Fruit fly (Drosophila melanogaster): ENCODE results near the gene Sras.

Gene Sras

DNA sequence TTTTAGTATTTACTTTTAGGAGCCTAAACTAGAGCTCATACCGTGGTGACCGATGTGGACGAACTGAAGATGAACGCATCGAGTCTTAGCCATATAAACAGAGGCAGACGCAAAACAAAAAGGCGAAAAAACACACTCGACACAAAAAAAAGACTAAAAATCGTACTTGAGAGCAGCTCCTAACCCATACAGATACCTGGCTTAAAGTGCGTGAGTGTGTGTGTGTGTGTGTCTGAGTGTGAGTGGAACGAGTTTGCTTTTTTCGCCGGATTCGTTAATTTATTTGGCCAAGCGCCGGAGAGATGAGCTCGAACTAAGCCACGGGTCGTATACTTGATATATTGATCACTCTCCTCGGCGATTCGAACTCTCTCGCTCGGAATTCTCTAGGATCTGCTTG is 12.5 kb upstream of the Sras start, which contains the start of gene frm (continued):
- TF ChIP-seq sd (tag; optimal IDR thresholded peaks at IDR 0.05) (peak; percentile 76), vvl (GFP tag; IDR thresholded peaks at IDR 0.05) (0 out of 2 replicates have a peak, but pooled peaks have one; percentile 31)

DNA sequence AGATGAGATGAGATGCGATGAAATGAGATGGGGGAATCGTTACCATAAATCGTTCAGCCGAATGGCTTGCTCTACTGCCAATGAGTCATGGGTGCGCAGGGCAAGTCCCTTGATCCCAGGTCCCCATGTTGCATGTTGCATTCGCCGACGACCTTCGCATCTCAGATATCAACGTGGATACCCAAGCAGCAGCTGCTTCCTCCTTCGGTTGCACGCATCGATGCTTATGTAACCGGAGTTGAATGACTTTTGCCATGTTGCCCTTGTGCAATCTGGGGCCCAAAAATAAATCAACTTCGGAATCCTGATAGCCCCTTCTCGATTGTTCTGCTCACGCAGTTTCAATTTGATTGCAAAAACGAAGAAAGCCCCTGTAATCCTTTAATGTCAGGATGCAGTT is 9.9 kb upstream of the Sras start:
- TF ChIP-seq CG14050 (GFP tag; IDR thresholded peaks at IDR 0.05) = no peak
- TF ChIP-seq Pdp1 (GFP tag; optimal IDR thresholded peaks at IDR 0.05) = peak in 1 of 2 experiments; percentile 47

DNA sequence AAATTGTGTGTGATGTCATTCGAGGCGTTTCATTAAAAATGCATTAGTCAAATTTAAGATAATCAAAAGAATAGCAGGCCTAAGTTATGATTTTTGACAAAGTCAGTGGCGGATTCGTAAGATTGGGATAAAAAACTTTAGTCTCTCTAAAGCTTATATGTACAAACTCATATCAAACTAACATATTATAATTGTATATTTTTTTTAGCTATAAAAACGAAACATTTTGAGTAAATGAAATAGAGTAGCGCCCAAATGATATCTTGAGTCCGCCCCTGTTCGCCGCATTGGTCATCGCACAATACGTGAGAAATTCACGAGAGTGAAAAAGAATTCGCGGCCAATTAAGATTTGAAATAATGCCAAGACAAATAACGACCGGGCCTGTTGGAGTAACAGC is 9.2 kb upstream of the Sras start:
- TF ChIP-seq unpg (GFP tag; optimal IDR thresholded peaks at IDR 0.05) (peak; percentile 55), sug (tag; optimal IDR thresholded peaks at IDR 0.05) (peak; percentile 31), Meics (GFP tag; optimal IDR thresholded peaks at IDR 0.05) (peak; percentile 67), CG11696 (GFP tag; IDR thresholded peaks at IDR 0.05) (no peak), CG15011 (GFP tag; optimal IDR thresholded peaks at IDR 0.05) (no peak), tll (GFP tag; optimal IDR thresholded peaks at IDR 0.05) (no peak), ara (GFP tag; IDR thresholded peaks at IDR 0.05) (peak; percentile 55; the same call in 1 of the 2 replicates), CG3995 (GFP tag; optimal IDR thresholded peaks at IDR 0.05) (no peak), repo (GFP tag; optimal IDR thresholded peaks at IDR 0.05) (no peak), Med (GFP tag) (peak; percentile 79), CG12219 (GFP tag; optimal IDR thresholded peaks at IDR 0.05) (peak; percentile 15), CG10321 (GFP tag; IDR thresholded peaks at IDR 0.05) (no peak), ci (GFP tag; IDR thresholded peaks at IDR 0.05) (peak; percentile 53; the same call in 1 of the 3 replicates), CG6254 (GFP tag; optimal IDR thresholded peaks at IDR 0.05) (no peak), fru (optimal IDR thresholded peaks at IDR 0.05) (no peak), Fer3 (tag; optimal IDR thresholded peaks at IDR 0.05) (peak; percentile 65), ATbp (GFP tag; optimal IDR thresholded peaks at IDR 0.05) (no peak), CG8478 (optimal IDR thresholded peaks at IDR 0.05) (no peak), sna (GFP tag; IDR thresholded peaks at IDR 0.05; ENCODE audit: partially characterized antibody) (no peak), NK7.1 (GFP tag; optimal IDR thresholded peaks at IDR 0.05) (no peak), CG15514 (GFP tag; optimal IDR thresholded peaks at IDR 0.05) (peak; percentile 6), CG16863 (GFP tag; optimal IDR thresholded peaks at IDR 0.05) (no peak), CG4617 (GFP tag; optimal IDR thresholded peaks at IDR 0.05; ENCODE audit: borderline replicate concordance) (no peak), schlank (tag; optimal IDR thresholded peaks at IDR 0.05) (no peak), CG11456 (GFP tag; IDR thresholded peaks at IDR 0.05) (peak; percentile 77; the same call in 2 of the 3 replicates), CG4404 (GFP tag; IDR thresholded peaks at IDR 0.05) (no peak; the same call in 1 of the 2 replicates), cwo (GFP tag; optimal IDR thresholded peaks at IDR 0.05) (peak; percentile 37), Atf6 (GFP tag; IDR thresholded peaks at IDR 0.05) (peak; percentile 56), fd3F (GFP tag; optimal IDR thresholded peaks at IDR 0.05) (peak; percentile 58), CG13624 (GFP tag; optimal IDR thresholded peaks at IDR 0.05) (no peak), Mes4 (GFP tag; optimal IDR thresholded peaks at IDR 0.05) (no peak), Dbx (GFP tag; IDR thresholded peaks at IDR 0.05) (peak; percentile 81; the same call in 2 of the 3 replicates), CG5245 (GFP tag; optimal IDR thresholded peaks at IDR 0.05) (peak; percentile 24), CG4820 (GFP tag; optimal IDR thresholded peaks at IDR 0.05) (peak; percentile 12), Sry-δ (GFP tag; optimal IDR thresholded peaks at IDR 0.05) (no peak), CG11085 (GFP tag; IDR thresholded peaks at IDR 0.05) (0 out of 2 replicates have a peak, but pooled peaks have one; percentile 32), CG7372 (GFP tag; IDR thresholded peaks at IDR 0.05) (peak; percentile 67), CG2889 (GFP tag; IDR thresholded peaks at IDR 0.05) (0 out of 3 replicates have a peak, but pooled peaks have one; percentile 5), sens (GFP tag) (peak; percentile 56), nerfin-2 (GFP tag; IDR thresholded peaks at IDR 0.05; ENCODE audit: partially characterized antibody) (no peak), pho (GFP tag; optimal IDR thresholded peaks at IDR 0.05) (no peak), sc (optimal IDR thresholded peaks at IDR 0.05) (no peak), sc (GFP tag; optimal IDR thresholded peaks at IDR 0.05) (no peak), Awh (GFP tag; IDR thresholded peaks at IDR 0.05) (no peak)
